Fruit fly (Drosophila melanogaster) whole organism, adult: ENCODE measurements around the gene Spn.

Source experiments
- CG11617 ChIP-seq: fragments of 200-800 bp; sonication (Bioruptor generic); optimal IDR thresholded peaks from 2 replicates; lab custom pipeline; 2017; ENCODE audit warnings: mild to moderate bottlenecking, missing biosample characterization, missing genetic modification reagents, missing genetic modification characterization
- CG12768 ChIP-seq: fragments of 200-800 bp; sonication (Bioruptor generic); optimal IDR thresholded peaks from 2 replicates; lab custom pipeline; 2017; ENCODE audit warnings: missing biosample characterization, missing genetic modification characterization, mild to moderate bottlenecking, moderate library complexity, missing genetic modification reagents
- CG14711 ChIP-seq: fragments of 200-800 bp; sonication (Bioruptor generic); optimal IDR thresholded peaks from 2 replicates; lab custom pipeline; 2018; ENCODE audit warnings: missing biosample characterization, mild to moderate bottlenecking, missing genetic modification characterization, moderate library complexity
- CG1620 ChIP-seq: fragments of 200-800 bp; sonication (Bioruptor generic); optimal IDR thresholded peaks from 2 replicates; lab custom pipeline; 2016; ENCODE audit warnings: missing biosample characterization, missing genetic modification characterization
- CG33017 ChIP-seq: fragments of 200-800 bp; sonication (Bioruptor generic); optimal IDR thresholded peaks from 2 replicates; lab custom pipeline; 2018; ENCODE audit warnings: missing biosample characterization, mild to moderate bottlenecking, missing genetic modification characterization, moderate library complexity
- CG5204 ChIP-seq: fragments of 200-800 bp; sonication (Bioruptor generic); optimal IDR thresholded peaks from 2 replicates; lab custom pipeline; 2016; ENCODE audit warnings: missing biosample characterization, missing genetic modification characterization
- CG7045 ChIP-seq: fragments of 200-800 bp; sonication (Bioruptor generic); optimal IDR thresholded peaks from 2 replicates; lab custom pipeline; 2017; ENCODE audit warnings: missing biosample characterization, mild to moderate bottlenecking, missing genetic modification characterization
- CG7101 ChIP-seq: fragments of 200-800 bp; sonication (Bioruptor generic); optimal IDR thresholded peaks from 2 replicates; lab custom pipeline; 2018; ENCODE audit warnings: missing biosample characterization, mild to moderate bottlenecking, missing genetic modification characterization, moderate library complexity
- Clk ChIP-seq: fragments of 200-800 bp; sonication (Bioruptor generic); optimal IDR thresholded peaks from 2 replicates; lab custom pipeline; 2017; ENCODE audit warnings: missing biosample characterization, missing genetic modification characterization
- Crg-1 ChIP-seq: fragments of 200-800 bp; sonication (Bioruptor generic); optimal IDR thresholded peaks from 2 replicates; lab custom pipeline; 2016; ENCODE audit warnings: missing biosample characterization, missing genetic modification characterization
- Hr96 ChIP-seq: fragments of 200-800 bp; sonication (Bioruptor generic); optimal IDR thresholded peaks from 2 replicates; lab custom pipeline; 2016; ENCODE audit warnings: missing biosample characterization, missing genetic modification characterization
- Mnt ChIP-seq: fragments of 200-800 bp; sonication (Bioruptor generic); optimal IDR thresholded peaks from 2 replicates; lab custom pipeline; 2016; ENCODE audit warnings: missing biosample characterization, mild to moderate bottlenecking, missing genetic modification characterization
- bab1 ChIP-seq: fragments of 200-800 bp; sonication (Bioruptor generic); optimal IDR thresholded peaks from 3 replicates; lab custom pipeline; 2019; ENCODE audit warnings: missing biosample characterization, mild to moderate bottlenecking, missing genetic modification characterization, moderate library complexity
- cic ChIP-seq: fragments of 200-800 bp; sonication (Bioruptor generic); optimal IDR thresholded peaks from 2 replicates; lab custom pipeline; 2017; ENCODE audit warnings: missing biosample characterization, mild to moderate bottlenecking, missing genetic modification characterization, moderate library complexity
- cnc ChIP-seq, 2 experiments: fragments of >200 bp; optimal IDR thresholded peaks; 2 replicates each; lab custom pipeline; 2017
- kay ChIP-seq: fragments of 200-800 bp; sonication (Bioruptor generic); peaks from one replicate; lab custom pipeline; 2016; ENCODE audit warnings: missing biosample characterization, missing genetic modification characterization, borderline replicate concordance
- ovo ChIP-seq: fragments of 200-800 bp; sonication (Bioruptor generic); optimal IDR thresholded peaks from 2 replicates; lab custom pipeline; 2016; ENCODE audit warnings: missing biosample characterization, missing genetic modification characterization
- pad ChIP-seq: fragments of 200-800 bp; sonication (Bioruptor generic); optimal IDR thresholded peaks from 3 replicates; lab custom pipeline; 2017; ENCODE audit warnings: missing biosample characterization, missing genetic modification characterization, mild to moderate bottlenecking, moderate library complexity, missing genetic modification reagents
- tj ChIP-seq: fragments of 200-800 bp; sonication (Bioruptor generic); optimal IDR thresholded peaks from 3 replicates; lab custom pipeline; 2017; ENCODE audit warnings: missing biosample characterization, mild to moderate bottlenecking, missing genetic modification characterization, moderate library complexity
- toe ChIP-seq: fragments of 200-800 bp; sonication (Bioruptor generic); optimal IDR thresholded peaks from 2 replicates; lab custom pipeline; 2016; ENCODE audit warnings: missing biosample characterization, missing genetic modification characterization

Spn gene

DNA sequence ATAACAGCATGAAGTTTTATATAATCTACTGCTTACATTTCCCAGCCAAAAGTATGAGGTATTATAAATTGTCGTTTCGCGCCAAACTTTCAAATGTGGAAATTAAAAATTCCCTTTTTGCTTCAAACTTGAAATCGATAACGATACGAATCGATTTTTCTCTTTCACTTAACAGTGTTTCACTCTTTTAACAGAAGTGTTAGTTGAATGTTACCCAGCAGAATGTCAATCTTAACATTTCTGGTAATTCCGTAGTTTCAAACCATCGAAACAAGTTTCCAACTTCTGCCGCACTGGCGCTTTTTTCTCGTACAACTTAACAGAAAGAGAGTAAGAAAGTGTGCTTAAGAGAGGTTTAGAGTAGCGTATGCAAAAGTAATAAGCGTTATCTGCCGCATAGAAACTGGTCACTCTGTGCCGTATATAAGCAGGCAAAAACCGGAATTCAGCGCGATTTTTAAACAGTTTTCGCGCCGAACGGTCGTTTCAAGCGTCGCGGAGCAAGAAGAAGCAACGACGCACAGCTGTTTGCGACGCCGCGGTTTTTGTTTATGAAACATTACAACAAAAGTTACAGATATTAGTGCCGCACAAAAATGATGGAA, 87.6 kb downstream of the Spn start:
- TF ChIP-seq pad (GFP tag; lab: Kevin White, UChicago) (no peak), Hr96 (GFP tag; lab: Kevin White, UChicago) (peak; percentile 10), CG1620 (GFP tag; lab: Kevin White, UChicago) (peak; percentile 49), Clk (GFP tag; lab: Kevin White, UChicago) (no peak), bab1 (GFP tag; lab: Kevin White, UChicago) (peak; percentile 58), CG14711 (tag; lab: Kevin White, UChicago) (no peak), cnc (optimal IDR thresholded peaks at IDR 0.05; lab: Kevin White, UChicago) (no peak), kay (GFP tag; lab: Kevin White, UChicago) (peak; percentile 97), CG5204 (GFP tag; lab: Kevin White, UChicago) (peak; percentile 36), toe (no peak), CG12768 (GFP tag; lab: Kevin White, UChicago) (peak; percentile 14), CG7045 (GFP tag; lab: Kevin White, UChicago) (peak; percentile 3), CG11617 (GFP tag; lab: Kevin White, UChicago) (no peak), CG7101 (tag; lab: Kevin White, UChicago) (peak; percentile 53), Mnt (GFP tag; lab: Kevin White, UChicago) (peak; percentile 49), cic (GFP tag; lab: Kevin White, UChicago) (peak; percentile 43), tj (peak; percentile 51), CG33017 (peak; percentile 36), ovo (GFP tag; lab: Kevin White, UChicago) (peak; percentile 24), Crg-1 (GFP tag; lab: Kevin White, UChicago) (peak; percentile 17)

DNA sequence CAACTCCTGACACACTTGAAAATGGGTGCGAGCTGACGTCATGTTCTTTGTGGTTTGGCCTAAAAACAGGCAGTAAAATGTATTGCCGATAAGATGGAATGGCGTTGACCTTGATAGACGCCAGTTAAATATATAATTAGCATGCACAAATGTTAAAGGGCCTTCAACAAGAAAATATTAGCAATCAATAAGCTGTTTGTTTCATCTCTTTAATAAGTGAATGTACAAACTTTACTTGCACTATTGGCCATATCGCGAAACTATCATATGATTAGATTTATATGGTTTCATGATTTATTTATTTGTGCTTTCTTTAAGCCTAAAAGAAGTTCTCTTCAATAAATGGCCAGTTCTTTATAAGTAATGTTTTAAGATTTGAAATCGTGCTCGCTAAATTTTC, 92.1 kb downstream of the Spn start:
- TF ChIP-seq pad (GFP tag; lab: Kevin White, UChicago) (no peak), kay (GFP tag; lab: Kevin White, UChicago) (peak; percentile 63)

DNA sequence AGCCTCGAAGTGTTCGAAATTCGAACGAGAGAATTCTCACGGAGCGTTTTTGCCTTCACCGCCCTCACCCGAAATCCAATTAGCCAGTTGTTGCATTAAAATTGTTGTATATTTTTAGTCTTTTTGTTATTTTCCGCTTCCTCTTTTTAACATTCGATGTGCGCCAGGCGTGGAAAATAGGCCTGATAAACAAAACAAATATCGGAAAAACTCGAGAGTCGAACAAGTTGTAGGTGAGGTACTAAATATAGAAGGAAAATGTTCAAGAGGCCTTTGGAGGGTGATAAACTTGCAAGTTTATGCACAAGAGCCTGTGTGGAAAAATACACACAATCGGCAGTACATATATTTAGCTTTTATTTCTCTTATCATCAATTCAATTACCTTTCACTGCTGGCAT, 95.3 kb downstream of the Spn start:
- no peak for TF ChIP-seq cnc (optimal IDR thresholded peaks at IDR 0.05; lab: Kevin White, UChicago)
- no peak for TF ChIP-seq CG7045 (GFP tag; lab: Kevin White, UChicago)
- peak; percentile 74 for TF ChIP-seq kay (GFP tag; lab: Kevin White, UChicago)

DNA sequence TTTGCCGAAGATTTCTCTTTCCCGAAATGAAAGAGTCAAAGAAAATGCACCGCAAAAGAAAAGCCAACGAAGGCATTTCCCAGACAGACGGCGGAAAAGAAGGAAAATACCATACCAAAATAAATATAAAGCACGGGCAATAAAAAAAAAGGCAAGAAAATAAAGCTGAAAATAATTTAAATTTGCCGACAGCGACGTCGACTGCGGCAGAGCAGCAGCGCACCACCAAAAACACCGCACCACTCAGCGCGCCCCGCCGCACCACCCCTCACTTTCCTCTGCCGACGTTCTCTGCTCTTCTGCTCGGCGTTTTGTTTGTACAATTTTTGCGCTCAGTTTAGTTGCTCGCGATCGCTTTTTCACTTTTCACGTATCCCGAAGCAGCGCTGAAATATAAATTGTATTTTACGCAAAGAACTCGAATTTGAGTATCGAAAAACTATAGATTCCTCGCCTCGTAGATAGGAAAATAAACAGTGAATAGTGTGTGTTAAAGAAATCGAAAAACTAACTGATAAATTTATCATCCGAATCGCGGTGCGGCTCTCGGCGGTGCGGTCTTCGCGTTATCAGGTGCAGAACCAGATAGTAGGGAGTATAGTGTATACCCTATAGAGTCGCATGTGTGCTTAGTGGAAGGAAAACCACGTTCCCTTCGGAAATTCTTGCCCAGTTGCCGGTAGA, 96.4 kb downstream of the Spn start:
- no peak for TF ChIP-seq Hr96 (GFP tag; lab: Kevin White, UChicago)
- peak; percentile 30 for TF ChIP-seq tj
- peak; percentile 40 for TF ChIP-seq kay (GFP tag; lab: Kevin White, UChicago)
- TF ChIP-seq Mnt (GFP tag; lab: Kevin White, UChicago), result peak; percentile 58
- peak; percentile 64 for TF ChIP-seq cic (GFP tag; lab: Kevin White, UChicago)

DNA sequence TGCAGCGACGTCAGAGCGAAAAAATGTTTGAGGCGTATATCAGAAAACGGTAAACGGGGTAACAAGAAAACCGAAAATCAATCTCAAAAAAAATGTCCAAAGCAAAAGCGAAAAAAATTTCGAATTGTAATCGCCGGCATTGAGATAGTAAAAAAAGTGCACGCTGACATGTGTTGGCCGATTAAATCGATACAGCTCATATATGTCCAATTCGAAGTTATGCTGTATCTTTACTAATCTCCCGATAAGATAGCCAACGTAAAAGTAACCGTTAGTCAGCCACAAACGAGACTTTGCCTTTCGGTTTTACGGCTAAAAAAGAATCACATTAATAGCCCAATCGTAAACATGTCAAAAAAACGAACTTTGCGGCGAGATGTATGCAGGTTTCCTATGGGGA, 97.2 kb downstream of the Spn start:
- TF ChIP-seq CG33017 (no peak), CG5204 (GFP tag; lab: Kevin White, UChicago) (no peak), CG12768 (GFP tag; lab: Kevin White, UChicago) (no peak), tj (no peak), Clk (GFP tag; lab: Kevin White, UChicago) (no peak), bab1 (GFP tag; lab: Kevin White, UChicago) (no peak), cic (GFP tag; lab: Kevin White, UChicago) (no peak), CG7101 (tag; lab: Kevin White, UChicago) (no peak), kay (GFP tag; lab: Kevin White, UChicago) (no peak), CG1620 (GFP tag; lab: Kevin White, UChicago) (no peak), ovo (GFP tag; lab: Kevin White, UChicago) (no peak), Hr96 (GFP tag; lab: Kevin White, UChicago) (no peak), Mnt (GFP tag; lab: Kevin White, UChicago) (no peak), CG7045 (GFP tag; lab: Kevin White, UChicago) (no peak), toe (no peak), CG11617 (GFP tag; lab: Kevin White, UChicago) (no peak)
